Fruit fly (Drosophila melanogaster): ENCODE results near the gene CG8461.

Gene CG8461

DNA sequence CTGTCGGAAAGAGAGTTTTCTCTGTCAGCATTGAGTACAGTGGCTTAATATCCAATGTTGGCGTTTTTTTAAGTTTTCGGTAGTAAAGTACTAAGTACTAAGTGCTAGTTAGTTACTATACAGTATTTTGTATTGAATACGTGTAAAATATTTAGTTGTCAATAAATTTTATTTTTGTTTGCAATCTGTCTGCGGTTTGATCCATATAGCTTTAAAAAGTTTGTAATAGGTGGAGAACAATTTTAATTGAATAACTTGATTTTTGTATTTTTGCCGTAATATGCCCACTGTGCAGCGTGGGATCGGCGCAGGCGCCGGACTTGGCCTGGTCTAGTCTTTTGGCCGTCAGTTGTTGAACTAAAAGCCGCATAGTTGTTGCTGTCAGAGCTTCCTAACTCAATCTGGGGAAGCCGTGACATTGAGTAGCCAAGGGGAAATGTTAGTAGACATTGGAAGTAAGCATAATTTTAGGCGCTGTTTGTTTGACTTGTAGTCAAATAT, 45.0 kb upstream of the CG8461 start (continued):
- peak; percentile 77 for TF ChIP-seq CG12769 (tag; optimal IDR thresholded peaks at IDR 0.05)
- peak; percentile 88 for TF ChIP-seq Ptx1 (GFP tag; IDR thresholded peaks at IDR 0.05)
- TF ChIP-seq en (GFP tag; optimal IDR thresholded peaks at IDR 0.05) = peak; percentile 78
- TF ChIP-seq row (GFP tag; IDR thresholded peaks at IDR 0.05) = peak; percentile 90
- peak; percentile 90 for TF ChIP-seq CG9817 (tag; optimal IDR thresholded peaks at IDR 0.05)
- TF ChIP-seq Sox100B (GFP tag; optimal IDR thresholded peaks at IDR 0.05) = peak; percentile 97
- peak; percentile 78 for TF ChIP-seq CG10366 (GFP tag; IDR thresholded peaks at IDR 0.05)
- peak; percentile 85 for TF ChIP-seq ind (GFP tag; optimal IDR thresholded peaks at IDR 0.05)
- TF ChIP-seq pros (GFP tag; optimal IDR thresholded peaks at IDR 0.05) = peak; percentile 39
- peak; percentile 93 for TF ChIP-seq CG6854 (GFP tag; optimal IDR thresholded peaks at IDR 0.05)
- TF ChIP-seq sr (GFP tag; IDR thresholded peaks at IDR 0.05) = no peak; the same call in 2 of the 3 replicates
- TF ChIP-seq dati (GFP tag; IDR thresholded peaks at IDR 0.05) = peak; percentile 50; the same call in 1 of the 2 replicates
- TF ChIP-seq lov (optimal IDR thresholded peaks at IDR 0.05) = no peak
- TF ChIP-seq lov (GFP tag; IDR thresholded peaks at IDR 0.05) = peak; percentile 63; the same call in 1 of the 3 replicates
- TF ChIP-seq Rx (GFP tag; IDR thresholded peaks at IDR 0.05) = peak; percentile 66
- TF ChIP-seq CG7357 (GFP tag; IDR thresholded peaks at IDR 0.05) = peak; percentile 77
- peak; percentile 90 for TF ChIP-seq CG10979 (tag; optimal IDR thresholded peaks at IDR 0.05)
- TF ChIP-seq BEAF-32 (GFP tag; optimal IDR thresholded peaks at IDR 0.05) = no peak
- TF ChIP-seq CG9609 (GFP tag; optimal IDR thresholded peaks at IDR 0.05) = peak; percentile 87
- peak; percentile 90 for TF ChIP-seq Xbp1 (GFP tag; optimal IDR thresholded peaks at IDR 0.05)
- TF ChIP-seq prd (optimal IDR thresholded peaks at IDR 0.05) = no peak
- TF ChIP-seq prd (GFP tag; IDR thresholded peaks at IDR 0.05) = peak; percentile 84
- TF ChIP-seq CG18764 (GFP tag; optimal IDR thresholded peaks at IDR 0.05) = peak; percentile 78
- TF ChIP-seq dm (GFP tag; optimal IDR thresholded peaks at IDR 0.05) = peak; percentile 79
- TF ChIP-seq CG30020 (tag; optimal IDR thresholded peaks at IDR 0.05) = peak; percentile 48
- no peak for TF ChIP-seq HLHmδ (GFP tag; optimal IDR thresholded peaks at IDR 0.05)
- TF ChIP-seq CG13287 (GFP tag; IDR thresholded peaks at IDR 0.05; ENCODE audit: partially characterized antibody) = no peak
- TF ChIP-seq chif (GFP tag; optimal IDR thresholded peaks at IDR 0.05) = peak; percentile 86 to 87
- peak; percentile 87 for TF ChIP-seq Antp (GFP tag; optimal IDR thresholded peaks at IDR 0.05)
- TF ChIP-seq jumu (GFP tag; optimal IDR thresholded peaks at IDR 0.05) = peak; percentile 88
- TF ChIP-seq CG14441 (GFP tag; IDR thresholded peaks at IDR 0.05) = peak; percentile 83
- TF ChIP-seq insv (GFP tag; optimal IDR thresholded peaks at IDR 0.05) = peak in 1 of 2 experiments; percentile 66
- TF ChIP-seq zfh1 (GFP tag; IDR thresholded peaks at IDR 0.05) = peak; percentile 80
- TF ChIP-seq CG32767 (GFP tag; IDR thresholded peaks at IDR 0.05) = peak; percentile 89
- peak; percentile 67 for TF ChIP-seq CG3995 (GFP tag; optimal IDR thresholded peaks at IDR 0.05)
- peak; percentile 87 for TF ChIP-seq D19B (GFP tag; optimal IDR thresholded peaks at IDR 0.05)
- peak; percentile 93 for TF ChIP-seq HmgZ (tag; optimal IDR thresholded peaks at IDR 0.05)
- TF ChIP-seq CG9876 (GFP tag; optimal IDR thresholded peaks at IDR 0.05) = peak; percentile 69
- peak; percentile 84 for TF ChIP-seq CG4854 (GFP tag; optimal IDR thresholded peaks at IDR 0.05)
- TF ChIP-seq danr (GFP tag; IDR thresholded peaks at IDR 0.05) = peak; percentile 68
- TF ChIP-seq Bgb (GFP tag; IDR thresholded peaks at IDR 0.05; ENCODE audit: partially characterized antibody) = peak; percentile 9; the same call in 1 of the 2 replicates
- peak; percentile 60 for TF ChIP-seq CG31365 (tag; optimal IDR thresholded peaks at IDR 0.05)
- peak; percentile 75 for TF ChIP-seq CG8089 (GFP tag; optimal IDR thresholded peaks at IDR 0.05)
- TF ChIP-seq sens (GFP tag) = peak; percentile 98
- peak; percentile 97 for TF ChIP-seq Fer1 (GFP tag; optimal IDR thresholded peaks at IDR 0.05)
- no peak for TF ChIP-seq dmrt11E (tag; optimal IDR thresholded peaks at IDR 0.05)
- peak; percentile 95 for TF ChIP-seq CG12659 (GFP tag; optimal IDR thresholded peaks at IDR 0.05)
- TF ChIP-seq CG2116 (GFP tag; optimal IDR thresholded peaks at IDR 0.05) = peak; percentile 60
- peak; percentile 92 for TF ChIP-seq CG2712 (tag; optimal IDR thresholded peaks at IDR 0.05)
- TF ChIP-seq CG12155 (GFP tag; optimal IDR thresholded peaks at IDR 0.05) = peak; percentile 84
- TF ChIP-seq dpn (GFP tag; optimal IDR thresholded peaks at IDR 0.05) = peak; percentile 89 to 93
